Worm (Caenorhabditis elegans): ENCODE data around the gene W06A7.4.

W06A7.4 gene

ce11 chrV:14835075-14835991 lies 11.1 kb downstream of the W06A7.4 start:
- TF ChIP-seq lsy-2 (tag; optimal IDR thresholded peaks at IDR 0.05), result peak in 1 of 2 experiments; percentile 6
- no peak for TF ChIP-seq lin-13 (GFP tag; optimal IDR thresholded peaks at IDR 0.05)
- no peak for TF ChIP-seq Y55F3AM.14 (GFP tag; optimal IDR thresholded peaks at IDR 0.05)
- TF ChIP-seq alr-1 (tag; optimal IDR thresholded peaks at IDR 0.05), result no peak
- TF ChIP-seq fos-1 (tag; optimal IDR thresholded peaks at IDR 0.05), result no peak
- peak; percentile 13 for TF ChIP-seq F13H6.1 (tag; optimal IDR thresholded peaks at IDR 0.05)
- no peak for TF ChIP-seq mbf-1 (tag; optimal IDR thresholded peaks at IDR 0.05)

DNA sequence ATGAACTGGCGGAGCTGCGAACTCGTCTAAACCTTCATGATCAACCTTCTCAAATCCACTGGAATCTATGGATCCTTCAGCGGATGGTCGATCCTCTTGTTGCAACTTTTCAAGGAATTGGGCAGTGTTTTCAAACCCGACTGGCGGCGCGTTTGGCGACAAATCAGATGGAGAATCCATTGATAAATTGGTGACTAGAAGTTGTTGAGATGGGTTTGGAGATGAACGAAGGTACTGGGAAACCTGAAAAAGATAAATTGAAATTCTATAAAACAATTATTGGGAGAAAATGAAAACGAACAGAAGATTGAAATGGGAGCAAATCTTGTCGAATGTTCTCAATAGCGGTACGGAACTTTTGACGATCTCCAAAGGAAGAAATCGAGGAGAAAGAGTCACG lies 13.9 kb downstream of the W06A7.4 start:
- TF ChIP-seq ama-1 (optimal IDR thresholded peaks at IDR 0.05) (no peak), zag-1 (tag; optimal IDR thresholded peaks at IDR 0.05) (no peak), ztf-4 (tag; optimal IDR thresholded peaks at IDR 0.05) (no peak), ceh-82 (tag; optimal IDR thresholded peaks at IDR 0.05) (no peak), lin-11 (tag; optimal IDR thresholded peaks at IDR 0.05) (no peak), ceh-16 (tag; optimal IDR thresholded peaks at IDR 0.05) (no peak), lsy-2 (tag; optimal IDR thresholded peaks at IDR 0.05) (no peak), mdl-1 (tag; optimal IDR thresholded peaks at IDR 0.05) (no peak), ZK546.5 (tag; optimal IDR thresholded peaks at IDR 0.05) (no peak), R02D3.7 (tag; optimal IDR thresholded peaks at IDR 0.05) (no peak)

DNA sequence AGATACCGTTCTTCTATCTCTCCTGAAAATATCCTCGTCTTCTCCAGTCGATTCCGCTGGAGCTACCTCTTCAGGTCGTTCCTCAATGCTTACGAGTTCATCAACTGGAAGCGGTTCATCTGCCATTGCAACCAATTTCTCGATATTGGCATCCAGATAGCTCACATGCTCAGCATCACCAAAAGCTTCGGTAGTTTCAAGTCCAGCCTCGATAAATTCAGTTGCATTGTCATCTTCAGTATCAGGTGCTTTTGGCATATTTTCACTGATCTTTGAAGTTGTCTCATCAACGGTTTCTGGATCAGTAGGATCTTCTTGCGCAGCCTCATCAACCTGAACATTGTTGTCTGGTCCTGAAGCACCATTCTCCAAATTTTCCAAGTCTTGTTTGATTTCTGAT lies 17.4 kb downstream of the W06A7.4 start:
- no peak for TF ChIP-seq sem-4 (tag; optimal IDR thresholded peaks at IDR 0.05)
- no peak for TF ChIP-seq skn-1 (tag; optimal IDR thresholded peaks at IDR 0.05)
- TF ChIP-seq nhr-10 (tag; optimal IDR thresholded peaks at IDR 0.05), result no peak
- TF ChIP-seq ceh-82 (tag; optimal IDR thresholded peaks at IDR 0.05), result no peak
- no peak for TF ChIP-seq nhr-12 (tag; optimal IDR thresholded peaks at IDR 0.05)
- TF ChIP-seq elt-1 (tag; optimal IDR thresholded peaks at IDR 0.05), result no peak
- no peak for TF ChIP-seq nhr-77 (tag; optimal IDR thresholded peaks at IDR 0.05)
- TF ChIP-seq F13H6.1 (tag; optimal IDR thresholded peaks at IDR 0.05), result no peak
- TF ChIP-seq C34F6.9 (tag; optimal IDR thresholded peaks at IDR 0.05), result no peak
- TF ChIP-seq gmeb-1 (tag; optimal IDR thresholded peaks at IDR 0.05), result no peak
- no peak for TF ChIP-seq blmp-1 (tag; optimal IDR thresholded peaks at IDR 0.05; ENCODE audit: insufficient read depth)
- no peak for TF ChIP-seq ztf-4 (tag; optimal IDR thresholded peaks at IDR 0.05)
- TF ChIP-seq nhr-23 (tag; optimal IDR thresholded peaks at IDR 0.05), result no peak
- no peak for TF ChIP-seq unc-62 (GFP tag; optimal IDR thresholded peaks at IDR 0.05)
- no peak for TF ChIP-seq R02D3.7 (tag; optimal IDR thresholded peaks at IDR 0.05)

DNA sequence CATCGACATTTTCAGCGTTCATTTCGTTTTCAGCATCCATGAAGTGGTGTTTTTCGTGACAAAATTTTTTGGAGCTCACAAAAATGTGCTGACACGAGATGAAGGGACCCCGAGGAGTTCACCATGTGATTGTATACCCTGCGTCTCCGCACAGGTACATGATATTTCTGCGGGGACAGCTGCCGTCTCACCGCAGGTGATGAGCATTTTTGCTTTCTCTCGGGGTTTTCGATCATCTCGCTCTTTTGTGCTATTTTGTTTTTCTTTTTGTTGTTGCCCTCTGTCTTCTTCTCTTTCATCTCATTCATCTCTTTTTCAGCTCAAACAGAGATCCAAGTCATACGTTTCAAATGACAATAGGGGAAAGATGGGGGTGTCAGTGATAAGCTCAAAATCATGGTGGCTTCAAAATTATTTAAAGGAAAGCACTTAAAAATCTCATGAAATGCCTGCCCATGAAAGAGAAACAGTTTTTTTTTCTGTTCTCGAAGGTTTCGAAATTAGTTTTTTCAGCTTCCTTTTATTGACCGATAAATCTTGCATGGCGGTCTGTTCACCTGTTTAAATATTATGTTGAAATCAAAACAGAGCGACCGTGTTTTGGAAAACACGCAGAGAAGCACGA lies 23.2 kb downstream of the W06A7.4 start, which contains the start of gene ret-1:
Gene ret-1, minus strand, starts transcription at position 123 of the 625 bp plus-strand sequence.
- peak; percentile 68 for TF ChIP-seq Y55F3AM.14 (GFP tag; optimal IDR thresholded peaks at IDR 0.05)
- TF ChIP-seq sma-9 (GFP tag; optimal IDR thresholded peaks at IDR 0.05), result peak; percentile 41
- no peak for TF ChIP-seq sma-9 (tag; optimal IDR thresholded peaks at IDR 0.05)
- TF ChIP-seq zag-1 (tag; optimal IDR thresholded peaks at IDR 0.05), result no peak
- peak; percentile 68 for TF ChIP-seq F13H6.1 (tag; optimal IDR thresholded peaks at IDR 0.05)
- peak; percentile 73 for TF ChIP-seq nhr-129 (tag; optimal IDR thresholded peaks at IDR 0.05)
- peak in 1 of 2 experiments; percentile 25 for TF ChIP-seq mdl-1 (tag; optimal IDR thresholded peaks at IDR 0.05)
- TF ChIP-seq skn-1 (tag; optimal IDR thresholded peaks at IDR 0.05), result no peak
- peak; percentile 38 for TF ChIP-seq C34F6.9 (tag; optimal IDR thresholded peaks at IDR 0.05)

ce11 chrV:14848510-14849206 lies 24.4 kb downstream of the W06A7.4 start:
- TF ChIP-seq dmd-4 (tag; optimal IDR thresholded peaks at IDR 0.05), result no peak
- peak; percentile 83 to 84 for TF ChIP-seq mdl-1 (tag; optimal IDR thresholded peaks at IDR 0.05)
- TF ChIP-seq ceh-82 (tag; optimal IDR thresholded peaks at IDR 0.05), result no peak
- TF ChIP-seq nhr-10 (tag; optimal IDR thresholded peaks at IDR 0.05), result no peak
- no peak for TF ChIP-seq nhr-77 (tag; optimal IDR thresholded peaks at IDR 0.05)
- TF ChIP-seq peb-1 (tag; optimal IDR thresholded peaks at IDR 0.05), result no peak
- TF ChIP-seq nhr-23 (tag; optimal IDR thresholded peaks at IDR 0.05), result no peak
- peak; percentile 84 for TF ChIP-seq F13H6.1 (tag; optimal IDR thresholded peaks at IDR 0.05)
- no peak for TF ChIP-seq lin-39 (tag; optimal IDR thresholded peaks at IDR 0.05)
- peak; percentile 16 for TF ChIP-seq ztf-4 (tag; optimal IDR thresholded peaks at IDR 0.05)
- TF ChIP-seq lsy-2 (tag; optimal IDR thresholded peaks at IDR 0.05), result peak in 1 of 2 experiments; percentile 72
- peak; percentile 76 for TF ChIP-seq nhr-6 (tag; optimal IDR thresholded peaks at IDR 0.05)
- no peak for TF ChIP-seq aly-2 (tag; optimal IDR thresholded peaks at IDR 0.05)
- peak; percentile 79 for TF ChIP-seq nhr-25 (tag; optimal IDR thresholded peaks at IDR 0.05)
- no peak for TF ChIP-seq unc-39 (tag; optimal IDR thresholded peaks at IDR 0.05)
- peak; percentile 98 for TF ChIP-seq crh-2 (tag; optimal IDR thresholded peaks at IDR 0.05)
- TF ChIP-seq nhr-237 (tag; optimal IDR thresholded peaks at IDR 0.05), result no peak
- no peak for TF ChIP-seq nhr-12 (tag; optimal IDR thresholded peaks at IDR 0.05)
- no peak for TF ChIP-seq lin-11 (tag; optimal IDR thresholded peaks at IDR 0.05)
- no peak for TF ChIP-seq ceh-16 (tag; optimal IDR thresholded peaks at IDR 0.05)
- peak; percentile 23 for TF ChIP-seq fos-1 (tag; optimal IDR thresholded peaks at IDR 0.05)
- peak; percentile 47 for TF ChIP-seq mab-5 (tag; optimal IDR thresholded peaks at IDR 0.05)
- TF ChIP-seq Y55F3AM.14 (GFP tag; optimal IDR thresholded peaks at IDR 0.05), result no peak
